Fruit fly (Drosophila melanogaster): ENCODE data around the gene Cyp4ac3.
A peak's percentile ranks its signal among the peaks of the same experiment; 100 is the strongest.

The Cyp4ac3 gene

dm6 chr2L:5284820-5285219 is 16.5 kb downstream of the Cyp4ac3 start:
- no peak for TF ChIP-seq psq (GFP tag; optimal IDR thresholded peaks at IDR 0.05)
- no peak for TF ChIP-seq Hr83 (GFP tag; optimal IDR thresholded peaks at IDR 0.05; ENCODE audit: poor library complexity, severe bottlenecking)
- TF ChIP-seq Myc (optimal IDR thresholded peaks at IDR 0.05), result no peak
- TF ChIP-seq N (GFP tag; optimal IDR thresholded peaks at IDR 0.05), result no peak
- TF ChIP-seq tai (GFP tag; optimal IDR thresholded peaks at IDR 0.05), result no peak
- TF ChIP-seq Jra (GFP tag; optimal IDR thresholded peaks at IDR 0.05), result no peak
- TF ChIP-seq dmrt93B (GFP tag; optimal IDR thresholded peaks at IDR 0.05), result no peak
- TF ChIP-seq dl (GFP tag; optimal IDR thresholded peaks at IDR 0.05; ENCODE audit: insufficient read depth in 1 of 2, partially characterized antibody in 2 of 2), result no peak
- TF ChIP-seq brk (GFP tag; optimal IDR thresholded peaks at IDR 0.05), result no peak
- TF ChIP-seq fru (GFP tag; optimal IDR thresholded peaks at IDR 0.05), result no peak
- no peak for TF ChIP-seq usp (GFP tag; optimal IDR thresholded peaks at IDR 0.05)
- TF ChIP-seq HLH106 (tag; optimal IDR thresholded peaks at IDR 0.05), result no peak
- TF ChIP-seq Mio (GFP tag; optimal IDR thresholded peaks at IDR 0.05), result no peak
- TF ChIP-seq sage (GFP tag; optimal IDR thresholded peaks at IDR 0.05), result no peak
- TF ChIP-seq Sp1 (GFP tag; optimal IDR thresholded peaks at IDR 0.05), result no peak
- no peak for TF ChIP-seq h (GFP tag; optimal IDR thresholded peaks at IDR 0.05)
- TF ChIP-seq OdsH (GFP tag; optimal IDR thresholded peaks at IDR 0.05), result no peak
- no peak for TF ChIP-seq foxo (GFP tag; optimal IDR thresholded peaks at IDR 0.05)
- no peak for TF ChIP-seq Abd-B (GFP tag; optimal IDR thresholded peaks at IDR 0.05)
- no peak for TF ChIP-seq Vsx2 (GFP tag; optimal IDR thresholded peaks at IDR 0.05; ENCODE audit: partially characterized antibody)

- no peak for TF ChIP-seq dl (GFP tag; optimal IDR thresholded peaks at IDR 0.05; ENCODE audit: insufficient read depth in 1 of 2, partially characterized antibody in 2 of 2)
- no peak for TF ChIP-seq Jra (GFP tag; optimal IDR thresholded peaks at IDR 0.05)
- TF ChIP-seq Hnf4 (GFP tag; optimal IDR thresholded peaks at IDR 0.05), result no peak
- no peak for TF ChIP-seq Hr78 (GFP tag; optimal IDR thresholded peaks at IDR 0.05)
- TF ChIP-seq woc (GFP tag; optimal IDR thresholded peaks at IDR 0.05), result no peak
- TF ChIP-seq HLH106 (tag; optimal IDR thresholded peaks at IDR 0.05), result no peak
- no peak for TF ChIP-seq dmrt93B (GFP tag; optimal IDR thresholded peaks at IDR 0.05)
- TF ChIP-seq sage (GFP tag; optimal IDR thresholded peaks at IDR 0.05), result no peak
- TF ChIP-seq tai (GFP tag; optimal IDR thresholded peaks at IDR 0.05), result no peak
- TF ChIP-seq ey (GFP tag; optimal IDR thresholded peaks at IDR 0.05), result no peak
- TF ChIP-seq N (GFP tag; optimal IDR thresholded peaks at IDR 0.05), result no peak
- TF ChIP-seq br (GFP tag; optimal IDR thresholded peaks at IDR 0.05), result no peak
- TF ChIP-seq Dfd (GFP tag; optimal IDR thresholded peaks at IDR 0.05), result no peak
- TF ChIP-seq CrebA (GFP tag; optimal IDR thresholded peaks at IDR 0.05; ENCODE audit: borderline replicate concordance), result no peak
- no peak for TF ChIP-seq usp (GFP tag; optimal IDR thresholded peaks at IDR 0.05)
- TF ChIP-seq Abd-B (GFP tag; optimal IDR thresholded peaks at IDR 0.05), result no peak
- TF ChIP-seq dsf (GFP tag; optimal IDR thresholded peaks at IDR 0.05; ENCODE audit: borderline replicate concordance), result no peak
Observed at dm6 chr2L:5285860-5286259, 17.6 kb downstream of the Cyp4ac3 start.

- TF ChIP-seq Mio (GFP tag; optimal IDR thresholded peaks at IDR 0.05), result no peak
- TF ChIP-seq jim (GFP tag; optimal IDR thresholded peaks at IDR 0.05), result no peak
- no peak for TF ChIP-seq psq (GFP tag; optimal IDR thresholded peaks at IDR 0.05)
- TF ChIP-seq brk (GFP tag; optimal IDR thresholded peaks at IDR 0.05), result no peak
- TF ChIP-seq Jra (GFP tag; optimal IDR thresholded peaks at IDR 0.05), result no peak
- TF ChIP-seq br (GFP tag; optimal IDR thresholded peaks at IDR 0.05), result no peak
- no peak for TF ChIP-seq CrebA (GFP tag; optimal IDR thresholded peaks at IDR 0.05; ENCODE audit: borderline replicate concordance)
- TF ChIP-seq Dif (GFP tag; optimal IDR thresholded peaks at IDR 0.05; ENCODE audit: partially characterized antibody), result no peak
- TF ChIP-seq Vsx2 (GFP tag; optimal IDR thresholded peaks at IDR 0.05; ENCODE audit: partially characterized antibody), result no peak
- no peak for TF ChIP-seq woc (GFP tag; optimal IDR thresholded peaks at IDR 0.05)
- TF ChIP-seq ey (GFP tag; optimal IDR thresholded peaks at IDR 0.05), result no peak
- no peak for TF ChIP-seq Abd-B (GFP tag; optimal IDR thresholded peaks at IDR 0.05)
Observed at dm6 chr2L:5286572-5286971, 18.3 kb downstream of the Cyp4ac3 start.

DNA sequence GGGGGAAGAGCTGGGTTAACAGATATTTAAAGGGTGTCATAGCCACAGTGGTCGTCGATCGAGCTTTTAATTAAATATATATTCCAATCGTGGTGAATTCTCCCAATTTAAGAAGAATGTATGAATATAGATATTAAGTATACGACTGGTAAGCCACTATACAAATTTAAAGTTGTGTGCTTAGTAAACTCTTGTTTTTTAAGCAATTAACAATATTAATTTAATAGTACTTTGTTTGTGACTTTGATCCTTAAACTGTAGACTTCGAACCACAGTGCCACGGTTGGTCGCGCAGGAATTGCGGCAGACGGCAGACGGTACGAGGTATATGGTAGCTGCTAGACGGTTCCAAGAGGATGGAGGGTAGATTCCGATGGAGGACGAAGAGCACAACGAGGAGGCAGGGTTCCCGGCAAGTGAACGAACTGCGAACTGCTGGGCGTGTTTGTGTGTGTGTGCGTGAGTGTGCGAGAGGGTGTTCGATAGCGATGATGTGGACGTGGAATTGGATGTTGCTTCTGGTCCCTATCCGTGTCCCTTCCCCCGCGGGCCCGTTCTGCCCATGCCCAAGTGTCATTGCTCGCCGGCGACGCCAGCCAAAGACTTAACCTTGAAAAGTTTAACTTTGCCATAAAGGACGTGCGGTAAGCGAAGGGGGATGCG is 19.4 kb downstream of the Cyp4ac3 start:
- TF ChIP-seq psq (GFP tag; optimal IDR thresholded peaks at IDR 0.05), result peak; percentile 72
- TF ChIP-seq dmrt93B (GFP tag; optimal IDR thresholded peaks at IDR 0.05), result peak; percentile 82
- no peak for TF ChIP-seq dl (GFP tag; optimal IDR thresholded peaks at IDR 0.05; ENCODE audit: insufficient read depth in 1 of 2, partially characterized antibody in 2 of 2)
- TF ChIP-seq dsf (GFP tag; optimal IDR thresholded peaks at IDR 0.05; ENCODE audit: borderline replicate concordance), result no peak
- TF ChIP-seq Hr83 (GFP tag; optimal IDR thresholded peaks at IDR 0.05; ENCODE audit: poor library complexity, severe bottlenecking), result peak; percentile 27
- no peak for TF ChIP-seq Mio (GFP tag; optimal IDR thresholded peaks at IDR 0.05)
- peak; percentile 84 for TF ChIP-seq br (GFP tag; optimal IDR thresholded peaks at IDR 0.05)
- peak; percentile 80 for TF ChIP-seq ey (GFP tag; optimal IDR thresholded peaks at IDR 0.05)
- TF ChIP-seq jim (GFP tag; optimal IDR thresholded peaks at IDR 0.05), result peak; percentile 43
- TF ChIP-seq foxo (GFP tag; optimal IDR thresholded peaks at IDR 0.05), result peak; percentile 35 to 84
- peak; percentile 76 for TF ChIP-seq sage (GFP tag; optimal IDR thresholded peaks at IDR 0.05)
- TF ChIP-seq woc (GFP tag; optimal IDR thresholded peaks at IDR 0.05), result peak; percentile 91
- peak; percentile 8 for TF ChIP-seq Vsx2 (GFP tag; optimal IDR thresholded peaks at IDR 0.05; ENCODE audit: partially characterized antibody)
- TF ChIP-seq brk (GFP tag; optimal IDR thresholded peaks at IDR 0.05), result peak; percentile 64
- peak; percentile 62 for TF ChIP-seq Hnf4 (GFP tag; optimal IDR thresholded peaks at IDR 0.05)
- peak; percentile 85 for TF ChIP-seq OdsH (GFP tag; optimal IDR thresholded peaks at IDR 0.05)
- TF ChIP-seq fru (GFP tag; optimal IDR thresholded peaks at IDR 0.05), result peak; percentile 90
- no peak for TF ChIP-seq lola (GFP tag; optimal IDR thresholded peaks at IDR 0.05)
- TF ChIP-seq N (GFP tag; optimal IDR thresholded peaks at IDR 0.05), result no peak
- no peak for TF ChIP-seq tai (GFP tag; optimal IDR thresholded peaks at IDR 0.05)
- peak; percentile 48 for TF ChIP-seq Dif (GFP tag; optimal IDR thresholded peaks at IDR 0.05; ENCODE audit: partially characterized antibody)
- TF ChIP-seq Dfd (GFP tag; optimal IDR thresholded peaks at IDR 0.05), result no peak
- TF ChIP-seq rgr (GFP tag; optimal IDR thresholded peaks at IDR 0.05), result peak; percentile 81
- TF ChIP-seq CrebA (GFP tag; optimal IDR thresholded peaks at IDR 0.05; ENCODE audit: borderline replicate concordance), result no peak
- peak; percentile 92 for TF ChIP-seq h (GFP tag; optimal IDR thresholded peaks at IDR 0.05)
- peak; percentile 71 for TF ChIP-seq Rel (GFP tag; optimal IDR thresholded peaks at IDR 0.05)
- peak; percentile 60 for TF ChIP-seq Rel (tag; optimal IDR thresholded peaks at IDR 0.05)
- no peak for TF ChIP-seq usp (GFP tag; optimal IDR thresholded peaks at IDR 0.05)
- TF ChIP-seq HLH106 (tag; optimal IDR thresholded peaks at IDR 0.05), result peak; percentile 89
- TF ChIP-seq pan (optimal IDR thresholded peaks at IDR 0.05), result no peak
- TF ChIP-seq Sp1 (GFP tag; optimal IDR thresholded peaks at IDR 0.05), result peak; percentile 92
- TF ChIP-seq Abd-B (GFP tag; optimal IDR thresholded peaks at IDR 0.05), result no peak

Data from whole organism, wandering third instar larva.